Fruit fly (Drosophila melanogaster) Kc167 (cell line): ENCODE results near the gene Socs16D.

Experiments used
- Myc ChIP-seq: fragments of >200 bp; optimal IDR thresholded peaks from 2 replicates; lab custom pipeline; 2017; ENCODE audit warnings: missing external identifiers
- Sin3A ChIP-seq: fragments of >200 bp; optimal IDR thresholded peaks from 2 replicates; lab custom pipeline; 2018; ENCODE audit warnings: missing external identifiers
- h ChIP-seq: fragments of >200 bp; optimal IDR thresholded peaks from 3 replicates; lab custom pipeline; 2018; ENCODE audit warnings: missing external identifiers
- insv ChIP-seq: fragments of >200 bp; optimal IDR thresholded peaks from 3 replicates; lab custom pipeline; 2018; ENCODE audit warnings: missing external identifiers
- psq ChIP-seq: fragments of >200 bp; optimal IDR thresholded peaks from 2 replicates; lab custom pipeline; 2017; ENCODE audit warnings: missing external identifiers
- ttk ChIP-seq: sonication (Bioruptor generic); optimal IDR thresholded peaks from 2 replicates; lab custom pipeline; 2017; ENCODE audit warnings: missing external identifiers

The Socs16D gene

DNA sequence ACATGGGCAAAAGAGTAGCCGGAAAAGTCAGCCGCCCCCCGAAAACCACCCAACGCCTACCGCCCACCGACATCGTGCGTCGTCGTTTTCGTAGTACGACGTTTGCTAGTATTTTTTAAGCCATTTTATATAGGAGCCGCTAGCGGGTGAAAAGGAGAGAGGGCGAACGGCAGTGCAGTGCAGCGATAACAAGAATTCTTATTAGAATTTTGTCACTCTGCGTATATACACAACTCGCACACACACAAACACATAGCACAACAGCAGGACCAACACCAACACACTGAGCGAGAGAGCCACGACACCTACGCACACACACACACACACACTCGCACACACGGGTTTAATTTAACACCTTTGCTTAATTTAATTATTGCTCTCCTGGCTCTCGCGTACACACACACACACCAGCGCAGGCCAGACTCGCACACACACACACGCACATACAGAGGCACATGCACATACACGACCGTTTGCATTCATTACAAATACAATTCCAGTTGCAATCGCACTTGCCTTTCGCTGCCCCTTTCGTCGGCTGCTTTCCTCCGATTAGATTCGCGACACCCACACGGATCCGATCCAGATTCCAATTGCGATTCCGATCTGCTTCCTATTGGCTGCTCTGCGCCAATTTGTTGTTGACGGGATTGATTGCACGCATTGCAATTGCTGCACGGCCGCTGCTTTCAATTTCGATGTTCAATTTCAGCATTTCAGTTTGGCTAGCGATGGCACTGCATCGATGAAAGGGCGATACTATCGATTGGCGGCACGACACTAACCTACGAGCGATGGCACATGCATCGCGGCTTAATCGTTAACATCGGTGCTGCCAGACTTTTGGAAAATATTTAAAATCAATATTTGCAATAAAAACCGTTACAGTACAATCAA, at the start of gene Socs16D:
TSS of gene Socs16D (minus strand) at position 758 of the 897 bp plus-strand sequence.
- TF ChIP-seq insv (lab: Kevin White, UChicago) (peak; percentile 100), psq (lab: Kevin White, UChicago) (no peak)

DNA sequence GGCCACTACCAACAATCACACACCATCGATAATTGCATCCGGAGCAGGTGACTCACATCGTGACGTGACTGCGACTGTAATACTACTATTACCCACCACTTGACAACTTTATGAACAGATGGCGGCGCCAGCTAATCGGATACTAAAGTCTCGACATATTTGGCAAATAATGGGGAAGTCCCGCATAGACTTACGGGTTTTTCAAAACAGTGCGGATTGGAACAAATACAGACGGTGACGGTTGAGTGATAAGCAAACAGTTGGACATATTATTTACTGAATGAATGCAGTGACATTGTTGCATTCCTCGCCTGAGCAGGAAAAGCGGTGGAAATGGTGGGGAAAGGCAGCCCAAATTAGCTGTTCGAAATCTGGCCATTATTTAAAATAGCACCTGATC, 49.2 kb upstream of the Socs16D start:
- TF ChIP-seq h (lab: Kevin White, UChicago) = no peak
- no peak for TF ChIP-seq insv (lab: Kevin White, UChicago)
- no peak for TF ChIP-seq ttk
- no peak for TF ChIP-seq Myc (lab: Kevin White, UChicago)
- no peak for TF ChIP-seq Sin3A
- TF ChIP-seq psq (lab: Kevin White, UChicago) = no peak

DNA sequence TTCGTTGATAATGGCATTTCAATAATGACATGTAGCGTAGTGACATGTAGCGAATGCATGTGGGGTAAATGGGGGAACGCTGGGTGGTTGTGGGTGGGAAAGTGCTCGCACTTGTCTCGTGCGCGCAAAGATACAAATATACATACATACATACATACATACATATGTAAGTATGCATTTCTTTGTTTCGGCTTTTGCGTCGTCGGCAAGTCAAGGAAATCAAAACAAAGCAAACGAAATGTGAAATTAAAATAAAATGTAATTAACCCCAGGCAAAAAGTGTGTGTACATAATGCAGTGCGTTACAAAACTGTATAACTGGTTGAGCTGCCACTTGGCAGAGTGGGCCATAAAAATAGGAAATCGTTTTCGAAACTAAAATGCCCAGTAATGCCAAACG, 48.3 kb upstream of the Socs16D start:
- TF ChIP-seq ttk = no peak
- TF ChIP-seq insv (lab: Kevin White, UChicago) = no peak
- no peak for TF ChIP-seq h (lab: Kevin White, UChicago)
- TF ChIP-seq psq (lab: Kevin White, UChicago) = no peak
- no peak for TF ChIP-seq Sin3A
- TF ChIP-seq Myc (lab: Kevin White, UChicago) = no peak

DNA sequence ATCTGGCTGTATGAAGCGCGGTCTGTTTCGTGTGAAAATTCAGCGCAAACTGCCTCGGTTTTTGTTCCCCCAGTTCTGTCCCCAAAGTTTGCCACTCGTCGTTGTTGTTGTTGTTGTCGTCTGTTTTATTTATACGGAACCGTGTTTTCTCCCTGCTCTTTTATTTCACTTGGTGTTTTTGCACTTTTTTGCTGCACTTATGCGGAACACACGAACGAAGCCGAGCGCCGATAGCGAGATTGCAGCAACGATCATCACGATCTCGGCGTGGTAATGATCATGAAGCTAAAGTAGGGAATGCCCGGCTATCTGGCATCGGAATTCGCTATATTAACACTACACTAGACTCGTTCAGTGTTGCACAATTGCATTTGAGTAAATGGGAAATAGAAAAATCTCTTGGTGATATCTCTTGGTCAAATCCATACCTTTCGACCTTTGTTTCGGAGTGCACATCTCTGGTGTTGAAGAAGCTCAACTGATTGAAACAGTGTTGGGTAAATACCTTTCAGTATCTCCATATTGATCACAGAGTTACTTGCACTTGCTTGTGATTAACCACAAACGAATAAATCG, 47.7 kb upstream of the Socs16D start:
- TF ChIP-seq insv (lab: Kevin White, UChicago) = no peak
- TF ChIP-seq psq (lab: Kevin White, UChicago) = no peak
- TF ChIP-seq Sin3A = no peak
- TF ChIP-seq h (lab: Kevin White, UChicago) = no peak
- TF ChIP-seq Myc (lab: Kevin White, UChicago) = no peak
- no peak for TF ChIP-seq ttk

dm6 chrX:17873329-17873728, 46.0 kb upstream of the Socs16D start:
- TF ChIP-seq h (lab: Kevin White, UChicago) (no peak), Sin3A (no peak), Myc (lab: Kevin White, UChicago) (no peak), ttk (no peak), insv (lab: Kevin White, UChicago) (no peak), psq (lab: Kevin White, UChicago) (no peak)

DNA sequence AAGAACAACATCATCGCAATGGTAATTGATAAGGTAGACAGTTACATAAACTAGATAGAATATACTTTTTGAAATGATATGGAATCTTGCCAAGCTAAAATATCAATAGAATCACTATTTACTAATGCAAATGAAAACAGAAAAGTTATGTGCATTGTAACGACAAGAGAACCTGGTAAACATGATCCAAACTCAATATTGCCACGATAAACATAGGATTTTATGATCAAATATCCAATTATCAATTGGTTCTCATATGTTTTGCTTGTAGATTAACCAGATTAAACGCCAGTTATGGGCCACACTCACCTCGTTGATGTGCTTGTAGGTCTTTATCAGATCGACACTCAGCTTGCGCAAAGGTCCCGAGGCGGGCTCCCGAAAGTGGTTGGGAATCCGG, 44.9 kb upstream of the Socs16D start:
- TF ChIP-seq Sin3A (no peak), Myc (lab: Kevin White, UChicago) (no peak), h (lab: Kevin White, UChicago) (no peak), psq (lab: Kevin White, UChicago) (no peak), insv (lab: Kevin White, UChicago) (no peak), ttk (no peak)

dm6 chrX:17870614-17871394, 43.4 kb upstream of the Socs16D start:
- TF ChIP-seq ttk (no peak), Sin3A (no peak), insv (lab: Kevin White, UChicago) (no peak), Myc (lab: Kevin White, UChicago) (no peak), psq (lab: Kevin White, UChicago) (no peak), h (lab: Kevin White, UChicago) (no peak)

DNA sequence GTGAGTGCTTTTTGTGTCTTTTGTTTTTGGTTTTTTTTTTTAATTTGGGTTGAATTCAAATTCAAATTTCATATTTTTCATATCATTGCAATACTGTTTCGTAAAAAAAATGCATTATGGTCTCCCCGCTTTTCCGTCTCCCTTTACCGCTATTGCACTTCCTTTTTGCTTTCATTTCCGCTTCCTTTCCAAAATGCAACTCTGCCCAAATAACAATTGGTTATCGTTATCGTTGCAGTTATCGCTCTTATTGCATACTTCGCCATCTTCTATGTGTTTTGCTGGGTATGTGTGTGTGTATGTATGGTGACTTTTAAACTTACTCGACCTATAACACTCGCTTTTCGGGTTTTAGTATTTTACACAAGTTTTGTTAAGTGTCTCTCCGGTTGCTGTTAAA, 37.7 kb upstream of the Socs16D start:
- TF ChIP-seq ttk (no peak), Myc (lab: Kevin White, UChicago) (no peak), Sin3A (no peak), psq (lab: Kevin White, UChicago) (no peak), h (lab: Kevin White, UChicago) (no peak), insv (lab: Kevin White, UChicago) (no peak)

- TF ChIP-seq psq (lab: Kevin White, UChicago) (no peak), ttk (no peak), insv (lab: Kevin White, UChicago) (no peak), h (lab: Kevin White, UChicago) (no peak), Sin3A (no peak), Myc (lab: Kevin White, UChicago) (no peak)
Measured at dm6 chrX:17860711-17861110, 33.3 kb upstream of the Socs16D start, which contains the start of the genes Arp8 and CG6769. Gene Arp8 (minus strand): TSS chrX:17860800. Gene CG6769 (plus strand): TSS chrX:17861002.

- TF ChIP-seq h (lab: Kevin White, UChicago) (no peak), insv (lab: Kevin White, UChicago) (no peak), ttk (no peak), Myc (lab: Kevin White, UChicago) (no peak), Sin3A (no peak), psq (lab: Kevin White, UChicago) (no peak)
Measured at dm6 chrX:17857809-17858208, 30.4 kb upstream of the Socs16D start.

- TF ChIP-seq psq (lab: Kevin White, UChicago) = no peak
- no peak for TF ChIP-seq ttk
- no peak for TF ChIP-seq insv (lab: Kevin White, UChicago)
- TF ChIP-seq Myc (lab: Kevin White, UChicago) = no peak
Measured at dm6 chrX:17856458-17857277, 29.3 kb upstream of the Socs16D start, which contains the start of gene Srx. Gene Srx (plus strand): TSS chrX:17856974.
